Worm (Caenorhabditis elegans): ENCODE measurements around the gene capa-1.
A peak's percentile ranks its signal among the peaks of the same experiment; 100 is the strongest.

capa-1 gene

ce11 chrX:5877039-5877438 lies 42.2 kb upstream of the capa-1 start:
- TF ChIP-seq nhr-90 (tag; optimal IDR thresholded peaks at IDR 0.05) (no peak), F57C9.4 (tag; optimal IDR thresholded peaks at IDR 0.05) (no peak), him-1 (tag; optimal IDR thresholded peaks at IDR 0.05) (no peak), ceh-79 (tag; optimal IDR thresholded peaks at IDR 0.05) (no peak), Y56A3A.18 (GFP tag; IDR thresholded peaks at IDR 0.05) (no peak), F55B11.4 (tag; optimal IDR thresholded peaks at IDR 0.05; ENCODE audit: borderline replicate concordance, insufficient read depth) (no peak), ceh-58 (GFP tag; IDR thresholded peaks at IDR 0.05) (no peak), let-607 (tag; optimal IDR thresholded peaks at IDR 0.05) (no peak), rcor-1 (GFP tag; IDR thresholded peaks at IDR 0.05) (no peak), F39B2.1 (GFP tag; IDR thresholded peaks at IDR 0.05) (no peak), snpc-4 (GFP tag; optimal IDR thresholded peaks at IDR 0.05) (no peak), snpc-4 (tag; optimal IDR thresholded peaks at IDR 0.05) (no peak), hlh-26 (GFP tag; conservative IDR thresholded peaks at IDR 0.05) (no peak), lin-26 (GFP tag; IDR thresholded peaks at IDR 0.05) (no peak), T26A5.8 (tag; optimal IDR thresholded peaks at IDR 0.05) (no peak)

DNA sequence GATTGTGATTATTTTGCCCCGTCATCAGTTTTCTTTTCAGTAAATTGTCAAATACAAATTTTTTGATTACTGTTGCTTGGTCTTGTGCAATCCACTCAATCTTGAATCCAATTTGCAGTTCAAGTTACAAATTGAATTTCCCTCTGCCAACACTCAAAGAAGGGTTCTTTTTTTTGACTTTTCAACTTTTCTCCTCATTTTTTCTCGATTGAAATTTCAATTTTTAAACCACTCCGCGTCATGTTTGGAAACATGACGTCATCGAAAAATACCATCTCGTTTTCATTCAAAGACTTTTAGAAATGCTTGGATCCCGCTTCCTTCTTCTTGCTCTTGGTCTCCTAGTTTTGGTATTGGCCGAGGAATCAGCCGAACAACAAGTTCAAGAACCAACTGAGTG lies 33.6 kb upstream of the capa-1 start, which contains the start of gene flp-7:
Gene flp-7, plus strand, starts transcription at position 301 of the 400 bp plus-strand sequence.
- TF ChIP-seq lir-1 (GFP tag; conservative IDR thresholded peaks at IDR 0.05), result no peak
- TF ChIP-seq madf-6 (GFP tag; IDR thresholded peaks at IDR 0.05), result no peak
- TF ChIP-seq lin-26 (GFP tag; IDR thresholded peaks at IDR 0.05), result no peak
- TF ChIP-seq snpc-3.4 (tag; optimal IDR thresholded peaks at IDR 0.05), result no peak
- no peak for TF ChIP-seq pha-4 (tag; optimal IDR thresholded peaks at IDR 0.05)
- TF ChIP-seq ceh-40 (GFP tag; IDR thresholded peaks at IDR 0.05), result no peak
- no peak for TF ChIP-seq B0019.2 (GFP tag; conservative IDR thresholded peaks at IDR 0.05)
- no peak for TF ChIP-seq aptf-2 (GFP tag; conservative IDR thresholded peaks at IDR 0.05)
- TF ChIP-seq lin-54 (GFP tag; optimal IDR thresholded peaks at IDR 0.05), result no peak

- no peak for TF ChIP-seq B0336.3 (GFP tag; IDR thresholded peaks at IDR 0.05)
- no peak for TF ChIP-seq nhr-120 (GFP tag; IDR thresholded peaks at IDR 0.05)
- no peak for TF ChIP-seq sdz-38 (tag; optimal IDR thresholded peaks at IDR 0.05)
- TF ChIP-seq dpff-1 (tag; optimal IDR thresholded peaks at IDR 0.05), result no peak
- TF ChIP-seq him-1 (tag; optimal IDR thresholded peaks at IDR 0.05), result no peak
- peak; percentile 71 for TF ChIP-seq zfh-2 (GFP tag; conservative IDR thresholded peaks at IDR 0.05)
These were observed 29.1 kb upstream of the capa-1 start, which contains the start of gene F49E10.2 for ce11 chrX:5890080-5890479. Gene F49E10.2 (plus strand): TSS chrX:5890380.

ce11 chrX:5896001-5896400 lies 23.2 kb upstream of the capa-1 start:
- no peak for TF ChIP-seq let-526 (GFP tag; IDR thresholded peaks at IDR 0.05)
- TF ChIP-seq zfh-2 (GFP tag; conservative IDR thresholded peaks at IDR 0.05), result peak; percentile 70
- TF ChIP-seq somi-1 (GFP tag; optimal IDR thresholded peaks at IDR 0.05), result no peak

ce11 chrX:5897038-5897437 lies 22.2 kb upstream of the capa-1 start, which contains the start of gene tbc-16:
Gene tbc-16 (plus strand): TSS chrX:5897338.
- TF ChIP-seq snpc-3.4 (tag; optimal IDR thresholded peaks at IDR 0.05) (no peak), pbrm-1 (GFP tag; IDR thresholded peaks at IDR 0.05) (no peak), hmg-1.2 (GFP tag; IDR thresholded peaks at IDR 0.05) (no peak), bed-2 (GFP tag; IDR thresholded peaks at IDR 0.05) (no peak)

All from whole organism, young adult.